Worm (Caenorhabditis elegans): ENCODE results near the gene srx-54.
"Not testable (repeated sequence)": the region's sequence is repeated elsewhere in the genome, so short reads cannot be mapped to it uniquely, and the experiment has no call there.

The srx-54 gene

DNA sequence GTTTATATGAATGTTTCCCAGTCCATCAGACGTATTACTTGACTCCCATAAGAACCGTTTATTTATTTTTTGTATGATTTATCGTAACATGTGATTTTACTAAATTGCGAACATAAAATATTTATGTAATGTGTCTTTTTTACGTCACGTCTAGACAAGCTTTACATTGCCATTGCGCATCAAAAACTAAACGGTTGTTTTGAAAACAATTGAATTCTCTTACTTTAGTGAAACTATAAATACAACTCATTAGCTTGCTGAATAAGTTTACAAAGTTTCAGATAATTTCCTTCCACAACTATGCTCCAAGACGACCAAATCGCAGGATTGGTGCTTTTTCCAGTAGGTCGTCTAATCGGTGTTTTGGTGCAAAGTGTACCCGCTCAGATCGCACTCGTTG, at the start of gene srx-54:
Gene srx-54 (plus strand): TSS at position 301 of the 400 bp plus-strand sequence.
- TF ChIP-seq ama-1 (optimal IDR thresholded peaks at IDR 0.05) = no peak
- no peak for TF ChIP-seq lin-39 (tag; optimal IDR thresholded peaks at IDR 0.05)
- TF ChIP-seq blmp-1 (tag; optimal IDR thresholded peaks at IDR 0.05; ENCODE audit: insufficient read depth) = no peak
- TF ChIP-seq elt-1 (tag; optimal IDR thresholded peaks at IDR 0.05) = no peak

DNA sequence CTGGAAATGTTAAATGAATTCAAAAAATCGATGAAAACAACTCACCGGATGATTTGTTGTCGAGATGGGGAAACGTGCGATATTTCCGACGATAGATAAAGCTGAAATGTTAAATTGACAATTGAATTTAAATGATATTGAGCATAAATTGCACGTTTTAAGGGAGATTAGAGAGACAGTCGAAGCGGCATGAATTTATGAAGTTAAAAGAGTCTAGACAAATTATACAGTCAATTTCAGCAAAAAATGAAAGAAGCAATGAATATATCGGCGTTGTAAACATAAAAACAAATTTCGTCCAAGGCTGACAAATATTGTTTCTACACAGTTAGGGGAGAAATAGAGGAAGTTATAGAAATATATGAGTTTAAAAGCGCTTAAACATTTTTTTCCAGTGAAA, 47.7 kb upstream of the srx-54 start, which contains the start of gene Y102A5C.36:
Gene Y102A5C.36 (minus strand): TSS at position 101 of the 400 bp plus-strand sequence.
- TF ChIP-seq elt-3 (tag; optimal IDR thresholded peaks at IDR 0.05) (no peak), aly-2 (tag; optimal IDR thresholded peaks at IDR 0.05) (no peak), nhr-10 (tag; optimal IDR thresholded peaks at IDR 0.05) (no peak), Y55F3AM.14 (GFP tag; optimal IDR thresholded peaks at IDR 0.05) (no peak), crh-2 (tag; optimal IDR thresholded peaks at IDR 0.05) (no peak), unc-62 (GFP tag; optimal IDR thresholded peaks at IDR 0.05) (no peak), C34F6.9 (tag; optimal IDR thresholded peaks at IDR 0.05) (no peak), elt-1 (tag; optimal IDR thresholded peaks at IDR 0.05) (no peak), sem-4 (tag; optimal IDR thresholded peaks at IDR 0.05) (no peak), lin-39 (tag; optimal IDR thresholded peaks at IDR 0.05) (no peak)

DNA sequence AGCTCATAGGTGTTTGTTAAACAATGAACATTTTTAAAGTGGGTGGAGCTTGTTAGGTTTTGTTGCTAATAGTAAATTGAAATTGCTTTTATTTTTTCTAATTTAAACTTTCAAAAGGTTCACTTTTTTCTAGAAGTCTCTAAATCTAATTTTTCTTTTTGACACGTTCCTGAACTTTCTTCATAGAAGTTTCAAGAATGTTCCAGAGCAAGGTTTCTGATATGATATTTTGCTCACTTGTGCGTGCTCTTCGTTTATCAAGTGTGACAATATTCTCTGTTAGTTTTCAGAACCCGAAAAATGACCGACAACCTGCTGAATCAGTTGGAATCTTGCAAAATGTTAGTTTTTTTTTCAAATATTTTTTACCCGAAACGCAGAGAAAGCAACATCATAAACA, 36.3 kb upstream of the srx-54 start, which contains the start of gene fbxa-148:
Gene fbxa-148 (plus strand): TSS at position 301 of the 400 bp plus-strand sequence.
- TF ChIP-seq zag-1, lsy-2, nhr-11 (tag; optimal IDR thresholded peaks at IDR 0.05): not testable (repeated sequence)

ce11 chrV:16948011-16948410, 27.0 kb upstream of the srx-54 start, which contains the start of gene fbxa-112:
fbxa-112 (minus strand) TSS chrV:16948111.
- TF ChIP-seq ztf-11, aly-2, nhr-23 (tag; optimal IDR thresholded peaks at IDR 0.05): not testable (repeated sequence)

ce11 chrV:16949609-16950008, 25.4 kb upstream of the srx-54 start, which contains the start of gene fbxa-111:
fbxa-111 (minus strand) TSS chrV:16949709.
- TF ChIP-seq unc-39 (tag; optimal IDR thresholded peaks at IDR 0.05); sma-9 (GFP tag; optimal IDR thresholded peaks at IDR 0.05); sma-9 (tag; optimal IDR thresholded peaks at IDR 0.05); elt-3 (tag; optimal IDR thresholded peaks at IDR 0.05): not testable (repeated sequence)

- no peak for TF ChIP-seq peb-1 (tag; optimal IDR thresholded peaks at IDR 0.05)
- no peak for TF ChIP-seq ztf-4 (tag; optimal IDR thresholded peaks at IDR 0.05)
- TF ChIP-seq nhr-11 (tag; optimal IDR thresholded peaks at IDR 0.05) = no peak
- no peak for TF ChIP-seq ztf-1 (GFP tag; conservative IDR thresholded peaks at IDR 0.05)
- TF ChIP-seq lsy-2 (tag; optimal IDR thresholded peaks at IDR 0.05) = no peak
- no peak for TF ChIP-seq sem-4 (tag; optimal IDR thresholded peaks at IDR 0.05)
- TF ChIP-seq lin-39 (tag; optimal IDR thresholded peaks at IDR 0.05) = no peak
- TF ChIP-seq nhr-237 (tag; optimal IDR thresholded peaks at IDR 0.05) = no peak
These were observed 25.0 kb upstream of the srx-54 start for ce11 chrV:16950036-16950435.

ce11 chrV:16951504-16951903, 23.5 kb upstream of the srx-54 start, which contains the start of gene clec-238:
clec-238 (plus strand) TSS chrV:16951804.
- TF ChIP-seq sma-3 (GFP tag; optimal IDR thresholded peaks at IDR 0.05) (no peak), ztf-1 (GFP tag; conservative IDR thresholded peaks at IDR 0.05) (no peak), zag-1 (tag; optimal IDR thresholded peaks at IDR 0.05) (no peak), nhr-21 (tag; optimal IDR thresholded peaks at IDR 0.05) (no peak), ceh-82 (tag; optimal IDR thresholded peaks at IDR 0.05) (no peak), sem-4 (tag; optimal IDR thresholded peaks at IDR 0.05) (no peak), ZK546.5 (tag; optimal IDR thresholded peaks at IDR 0.05) (no peak), nhr-237 (tag; optimal IDR thresholded peaks at IDR 0.05) (no peak), nhr-129 (tag; optimal IDR thresholded peaks at IDR 0.05) (no peak), egl-27 (tag; optimal IDR thresholded peaks at IDR 0.05) (no peak), unc-39 (tag; optimal IDR thresholded peaks at IDR 0.05) (no peak), F13H6.1 (tag; optimal IDR thresholded peaks at IDR 0.05) (no peak), fos-1 (tag; optimal IDR thresholded peaks at IDR 0.05) (no peak), peb-1 (tag; optimal IDR thresholded peaks at IDR 0.05) (no peak), lin-11 (tag; optimal IDR thresholded peaks at IDR 0.05) (no peak), elt-1 (tag; optimal IDR thresholded peaks at IDR 0.05) (no peak), ama-1 (optimal IDR thresholded peaks at IDR 0.05) (no peak)
